Worm (Caenorhabditis elegans) whole organism, L4 larva: ENCODE results near the gene pde-3.
A peak's percentile ranks its signal among the peaks of the same experiment; 100 is the strongest.

Experiments used
- D1046.2 ChIP-seq: fragments of 200-800 bp; sonication (Bioruptor generic); IDR thresholded peaks from 2 replicates; pipeline ENCODE4 v1.3.6; 2022; ENCODE audit warnings: missing genetic modification characterization, missing compliant biosample characterization
- F10B5.3 ChIP-seq: sonication (generic microtip); optimal IDR thresholded peaks from 2 replicates; lab custom pipeline; 2016; ENCODE audit warnings: mild to moderate bottlenecking, missing genetic modification characterization, missing compliant biosample characterization
- F26F4.8 ChIP-seq: fragments of 200-800 bp; sonication (Bioruptor generic); conservative IDR thresholded peaks from 2 replicates; pipeline ENCODE4 v1.3.6; 2022; ENCODE audit warnings: missing genetic modification characterization, missing compliant biosample characterization
- F49E8.2 ChIP-seq: sonication (generic microtip); optimal IDR thresholded peaks from 2 replicates; lab custom pipeline; 2016; ENCODE audit warnings: missing compliant biosample characterization, mild to moderate bottlenecking, missing genetic modification characterization, borderline replicate concordance
- Y5F2A.4 ChIP-seq: fragments of 200-800 bp; sonication (Bioruptor generic); optimal IDR thresholded peaks from 2 replicates; lab custom pipeline; 2018; ENCODE audit warnings: mild to moderate bottlenecking, missing genetic modification characterization, missing compliant biosample characterization
- aha-1 ChIP-seq: fragments of 150-350 bp; peaks from one replicate; lab custom pipeline; 2014; ENCODE audit warnings: missing biosample characterization, missing genetic modification characterization
- ama-1 ChIP-seq: fragments of 150-350 bp; optimal IDR thresholded peaks from 2 replicates; lab custom pipeline; 2014; ENCODE audit warnings: inconsistent platforms, mixed read lengths
- ceh-62 ChIP-seq: sonication (generic microtip); optimal IDR thresholded peaks from 2 replicates; lab custom pipeline; 2017; ENCODE audit warnings: missing biosample characterization, missing genetic modification characterization
- ces-1 ChIP-seq: fragments of 150-350 bp; sonication (generic microtip); optimal IDR thresholded peaks from 4 replicates; lab custom pipeline; 2014; ENCODE audit warnings: missing biosample characterization, missing genetic modification reagents, missing genetic modification characterization
- cey-2 ChIP-seq: sonication (generic microtip); optimal IDR thresholded peaks from 3 replicates; lab custom pipeline; 2017; ENCODE audit warnings: missing genetic modification characterization, mild to moderate bottlenecking, missing compliant biosample characterization, antibody characterized with exemption, borderline replicate concordance; ENCODE audit not compliant: insufficient read depth
- ctbp-1 ChIP-seq: fragments of 200-800 bp; sonication (Bioruptor generic); IDR thresholded peaks from 2 replicates; pipeline ENCODE4 v1.3.6; 2022; ENCODE audit warnings: missing genetic modification reagents, missing genetic modification characterization, missing compliant biosample characterization
- daf-16 ChIP-seq, 3 experiments: sonication (generic microtip); optimal IDR thresholded peaks; 2 replicates each; lab custom pipeline; 2016 to 2017; ENCODE audit warnings: missing genetic modification characterization in 3 of 3, missing genetic modification reagents in 3 of 3, mild to moderate bottlenecking in 2 of 3, missing compliant biosample characterization in 2 of 3, missing biosample characterization in 1 of 3, moderate library complexity in 1 of 3
- daf-8 ChIP-seq: fragments of 200-800 bp; sonication (Bioruptor generic); IDR thresholded peaks from 2 replicates; pipeline ENCODE4 v1.3.6; 2022; ENCODE audit warnings: missing genetic modification characterization, missing compliant biosample characterization
- dmd-8 ChIP-seq: fragments of 200-800 bp; sonication (Bioruptor generic); IDR thresholded peaks from 2 replicates; pipeline ENCODE4 v1.3.6; 2022; ENCODE audit warnings: missing genetic modification characterization, missing compliant biosample characterization
- dmd-9 ChIP-seq: fragments of 200-800 bp; sonication (Bioruptor generic); IDR thresholded peaks from 2 replicates; pipeline ENCODE4 v1.3.6; 2022; ENCODE audit warnings: missing genetic modification reagents, missing genetic modification characterization, missing compliant biosample characterization
- egl-43 ChIP-seq: fragments of 200-800 bp; sonication (Bioruptor generic); IDR thresholded peaks from 2 replicates; pipeline ENCODE4 v1.3.6; 2022; ENCODE audit warnings: missing genetic modification reagents, missing genetic modification characterization, missing compliant biosample characterization
- fkh-10 ChIP-seq: fragments of 150-350 bp; optimal IDR thresholded peaks from 2 replicates; lab custom pipeline; 2014; ENCODE audit warnings: missing biosample characterization, missing genetic modification reagents, missing genetic modification characterization
- fos-1 ChIP-seq: fragments of 150-350 bp; optimal IDR thresholded peaks from 2 replicates; lab custom pipeline; 2014; ENCODE audit warnings: missing biosample characterization, missing genetic modification characterization
- gei-8 ChIP-seq: fragments of 200-800 bp; sonication (Bioruptor generic); optimal IDR thresholded peaks from 2 replicates; lab custom pipeline; 2018; ENCODE audit warnings: mild to moderate bottlenecking, missing genetic modification characterization, missing compliant biosample characterization
- hif-1 ChIP-seq, 2 experiments: sonication (generic microtip); optimal IDR thresholded peaks; 2 replicates each; lab custom pipeline; 2016 to 2017; ENCODE audit warnings: missing compliant biosample characterization in 2 of 2, missing genetic modification characterization in 2 of 2, missing genetic modification reagents in 2 of 2, missing genotype in 2 of 2, mild to moderate bottlenecking in 1 of 2
- jun-1 ChIP-seq: fragments of 150-350 bp; optimal IDR thresholded peaks from 2 replicates; lab custom pipeline; 2014; ENCODE audit warnings: missing biosample characterization, missing genetic modification reagents, missing genetic modification characterization
- lim-7 ChIP-seq: fragments of 200-800 bp; sonication (Bioruptor generic); IDR thresholded peaks from 2 replicates; pipeline ENCODE4 v1.3.6; 2022; ENCODE audit warnings: missing genetic modification characterization, missing compliant biosample characterization
- lin-1 ChIP-seq: fragments of 200-800 bp; sonication (Bioruptor generic); IDR thresholded peaks from 2 replicates; pipeline ENCODE4 v1.3.6; 2022; ENCODE audit warnings: missing genetic modification reagents, missing genetic modification characterization, missing compliant biosample characterization
- lin-39 ChIP-seq: fragments of 150-350 bp; optimal IDR thresholded peaks from 2 replicates; lab custom pipeline; 2014; ENCODE audit warnings: missing biosample characterization, missing genetic modification reagents, missing genetic modification characterization
- madf-9 ChIP-seq: fragments of 200-800 bp; sonication (Bioruptor generic); conservative IDR thresholded peaks from 2 replicates; pipeline ENCODE4 v1.3.6; 2022; ENCODE audit warnings: missing genetic modification reagents, missing genetic modification characterization, missing compliant biosample characterization
- mes-2 ChIP-seq: sonication (generic microtip); optimal IDR thresholded peaks from 2 replicates; lab custom pipeline; 2016; ENCODE audit warnings: missing genotype, mild to moderate bottlenecking, missing genetic modification characterization, missing compliant biosample characterization; ENCODE audit not compliant: poor library complexity, severe bottlenecking
- nhr-10 ChIP-seq: fragments of 150-350 bp; optimal IDR thresholded peaks from 2 replicates; lab custom pipeline; 2014; ENCODE audit warnings: missing biosample characterization, missing genetic modification characterization
- nhr-111 ChIP-seq: fragments of 200-800 bp; sonication (Bioruptor generic); optimal IDR thresholded peaks from 2 replicates; lab custom pipeline; 2018; ENCODE audit warnings: mild to moderate bottlenecking, missing genetic modification characterization, missing compliant biosample characterization
- nhr-41 ChIP-seq: fragments of 200-800 bp; sonication (Bioruptor generic); IDR thresholded peaks from 2 replicates; pipeline ENCODE4 v1.3.6; 2022; ENCODE audit warnings: missing genetic modification reagents, missing genetic modification characterization, missing compliant biosample characterization
- nhr-6 ChIP-seq: fragments of 150-350 bp; optimal IDR thresholded peaks from 2 replicates; lab custom pipeline; 2014; ENCODE audit warnings: missing biosample characterization, missing genetic modification characterization
- nhr-76 ChIP-seq: fragments of 150-350 bp; optimal IDR thresholded peaks from 2 replicates; lab custom pipeline; 2014; ENCODE audit warnings: missing biosample characterization, missing genetic modification characterization
- pha-4 ChIP-seq, 2 experiments: fragments of 150-350 bp in 1 of 2; fragments of 200-800 bp in 1 of 2; sonication (Bioruptor generic) in 1 of 2; IDR thresholded peaks in 1 of 2; optimal IDR thresholded peaks in 1 of 2; 2 replicates each; pipeline versions ENCODE4 v1.3.6 to Lab custom; 2014 to 2022; ENCODE audit warnings: missing genetic modification characterization in 2 of 2, missing genetic modification reagents in 2 of 2, missing biosample characterization in 1 of 2, missing compliant biosample characterization in 1 of 2
- set-16 ChIP-seq: fragments of 200-800 bp; sonication (Bioruptor generic); IDR thresholded peaks from 2 replicates; pipeline ENCODE4 v1.3.6; 2022; ENCODE audit warnings: missing genetic modification reagents, missing genetic modification characterization, missing compliant biosample characterization
- skn-1 ChIP-seq: fragments of 150-350 bp; optimal IDR thresholded peaks from 2 replicates; lab custom pipeline; 2014; ENCODE audit warnings: missing biosample characterization, missing genetic modification characterization
- snpc-4 ChIP-seq: fragments of 150-350 bp; optimal IDR thresholded peaks from 2 replicates; lab custom pipeline; 2014; ENCODE audit warnings: missing biosample characterization, missing genetic modification characterization
- spr-3 ChIP-seq: fragments of 200-800 bp; sonication (Bioruptor generic); optimal IDR thresholded peaks from 2 replicates; lab custom pipeline; 2018; ENCODE audit warnings: mild to moderate bottlenecking, missing genetic modification characterization, missing compliant biosample characterization
- unc-130 ChIP-seq: sonication (generic microtip); optimal IDR thresholded peaks from 2 replicates; lab custom pipeline; 2016; ENCODE audit warnings: missing genetic modification reagents, missing genetic modification characterization, missing compliant biosample characterization
- unc-39 ChIP-seq: sonication (generic microtip); optimal IDR thresholded peaks from 2 replicates; lab custom pipeline; 2017; ENCODE audit warnings: missing biosample characterization, missing genetic modification characterization
- zag-1 ChIP-seq: fragments of 150-350 bp; optimal IDR thresholded peaks from 2 replicates; lab custom pipeline; 2014; ENCODE audit warnings: missing biosample characterization, missing genetic modification characterization
- zfp-3 ChIP-seq: fragments of 200-800 bp; sonication (Bioruptor generic); conservative IDR thresholded peaks from 2 replicates; pipeline ENCODE4 v1.3.6; 2022; ENCODE audit warnings: missing genetic modification reagents, missing genetic modification characterization, missing compliant biosample characterization
- ztf-11 ChIP-seq: fragments of 150-350 bp; optimal IDR thresholded peaks from 2 replicates; lab custom pipeline; 2014; ENCODE audit warnings: missing biosample characterization, missing genetic modification characterization

The pde-3 gene

ce11 chrII:14919148-14919755 is at the start of gene pde-3:
Gene pde-3, plus strand, starts transcription at chrII:14919705.
- TF ChIP-seq daf-8 (GFP tag; lab: Robert Waterston, UW): no peak
- TF ChIP-seq F10B5.3 (tag; lab: Kevin White, UChicago): no peak
- no peak for TF ChIP-seq hif-1 (tag; optimal IDR thresholded peaks at IDR 0.05; lab: Kevin White, UChicago)
- peak; percentile 63 for TF ChIP-seq aha-1 (tag; lab: Kevin White, UChicago)

DNA sequence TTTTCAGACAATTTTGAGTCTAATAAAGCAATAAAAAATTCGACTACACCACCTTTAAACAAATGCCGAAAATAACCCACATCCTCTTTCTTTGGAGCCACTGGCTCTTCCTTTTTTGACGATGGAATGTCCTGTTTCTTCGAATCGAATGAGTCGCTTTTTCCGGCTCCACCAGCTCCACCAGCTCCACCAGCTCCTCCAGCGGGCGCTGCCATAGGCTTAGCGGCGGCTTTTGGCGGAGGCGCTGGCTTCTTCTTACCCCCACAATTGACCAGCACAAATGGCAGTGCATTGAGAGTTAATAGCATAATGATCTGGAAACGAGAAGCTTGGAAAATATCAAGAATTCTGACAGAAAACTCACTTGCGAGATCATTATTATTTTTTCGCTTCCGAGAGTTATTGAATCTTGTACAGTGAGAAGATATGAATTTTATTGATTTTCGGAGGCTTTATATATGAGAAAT is 42.7 kb upstream of the pde-3 start, which contains the start of gene Y53F4A.2:
Gene Y53F4A.2 (minus strand): TSS at position 417 of the 467 bp plus-strand sequence.
- no peak for TF ChIP-seq lin-39 (tag; lab: Kevin White, UChicago)
- TF ChIP-seq jun-1 (tag; lab: Kevin White, UChicago): no peak
- TF ChIP-seq madf-9 (GFP tag; lab: Robert Waterston, UW): no peak
- TF ChIP-seq spr-3 (GFP tag; lab: Kevin White, UChicago): no peak
- peak; percentile 52 for TF ChIP-seq aha-1 (tag; lab: Kevin White, UChicago)
- TF ChIP-seq lin-1 (GFP tag; lab: Robert Waterston, UW): no peak
- 0 out of 2 replicates have a peak, but pooled peaks have one; percentile 24 for TF ChIP-seq egl-43
- no peak for TF ChIP-seq skn-1 (tag; lab: Kevin White, UChicago)
- peak; percentile 77 for TF ChIP-seq set-16 (GFP tag; lab: Robert Waterston, UW)
- no peak for TF ChIP-seq nhr-10 (tag; lab: Kevin White, UChicago)
- no peak for TF ChIP-seq ceh-62 (tag; lab: Kevin White, UChicago)

DNA sequence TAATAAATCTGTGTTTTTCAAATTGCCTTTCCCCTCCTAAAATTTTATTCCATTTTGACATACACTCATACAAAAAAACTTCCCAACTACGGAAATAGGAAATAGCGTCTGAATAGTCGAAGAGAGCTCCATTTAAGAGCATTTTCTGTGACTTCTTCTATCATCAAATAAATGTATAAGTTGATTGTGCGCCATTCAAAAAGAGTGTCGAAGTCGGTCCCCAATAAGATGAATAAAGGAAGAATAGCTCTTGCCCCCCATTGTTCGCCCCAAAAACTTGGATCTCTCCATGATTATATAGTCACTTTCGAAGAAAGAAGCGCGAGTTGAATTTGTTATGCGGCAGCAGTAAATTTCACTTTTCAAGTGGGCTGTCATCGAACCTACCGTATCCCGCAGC is 27.0 kb upstream of the pde-3 start:
- TF ChIP-seq cey-2 (tag; lab: Kevin White, UChicago) (no peak), ztf-11 (tag; lab: Kevin White, UChicago) (no peak), Y5F2A.4 (GFP tag; lab: Kevin White, UChicago) (no peak), zag-1 (tag; lab: Kevin White, UChicago) (no peak), dmd-8 (GFP tag; lab: Robert Waterston, UW) (no peak), unc-39 (tag; lab: Kevin White, UChicago) (no peak), ctbp-1 (GFP tag; lab: Robert Waterston, UW) (no peak), nhr-111 (no peak), spr-3 (GFP tag; lab: Kevin White, UChicago) (no peak), pha-4 (GFP tag; IDR thresholded peaks at IDR 0.05; lab: Robert Waterston, UW) (no peak), pha-4 (tag; optimal IDR thresholded peaks at IDR 0.05; lab: Kevin White, UChicago) (no peak), F26F4.8 (GFP tag; lab: Robert Waterston, UW) (no peak), ama-1 (lab: Kevin White, UChicago) (no peak), fos-1 (tag; lab: Kevin White, UChicago) (no peak), zfp-3 (no peak), fkh-10 (GFP tag; lab: Kevin White, UChicago) (no peak)

- TF ChIP-seq gei-8 (GFP tag; lab: Kevin White, UChicago): no peak
- no peak for TF ChIP-seq nhr-76 (tag; lab: Kevin White, UChicago)
- 0 out of 2 replicates have a peak, but pooled peaks have one; percentile 6 for TF ChIP-seq dmd-9 (GFP tag; lab: Robert Waterston, UW)
- no peak for TF ChIP-seq fkh-10 (GFP tag; lab: Kevin White, UChicago)
- TF ChIP-seq F49E8.2: no peak
Observed at ce11 chrII:14896503-14896902, 23.0 kb upstream of the pde-3 start.

DNA sequence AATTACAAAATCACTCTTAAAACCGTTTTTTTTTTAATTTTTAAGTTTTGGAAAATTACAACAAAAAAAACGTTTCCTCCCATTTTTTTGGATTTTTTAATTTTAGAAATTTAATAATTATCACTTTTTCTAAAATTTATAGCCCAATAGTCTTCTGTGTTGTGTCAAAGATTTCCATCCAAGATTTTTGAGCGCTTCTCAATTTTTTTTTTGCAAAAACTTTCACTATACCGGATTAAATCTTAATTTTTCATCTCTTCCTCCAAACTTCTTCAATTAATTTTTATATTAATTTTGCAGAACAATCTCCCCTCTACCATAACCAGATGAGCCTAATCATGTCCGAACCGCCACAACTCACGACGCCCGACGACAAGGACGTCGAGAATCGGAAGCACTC is 17.3 kb upstream of the pde-3 start, which contains the start of gene cog-1:
Gene cog-1 (plus strand): TSS at position 301 of the 400 bp plus-strand sequence.
- no peak for TF ChIP-seq lim-7 (GFP tag; lab: Robert Waterston, UW)
- TF ChIP-seq nhr-6 (tag; lab: Kevin White, UChicago): no peak
- TF ChIP-seq ces-1: no peak
- no peak for TF ChIP-seq snpc-4 (tag; lab: Kevin White, UChicago)
- TF ChIP-seq F10B5.3 (tag; lab: Kevin White, UChicago): no peak
- no peak for TF ChIP-seq ztf-11 (tag; lab: Kevin White, UChicago)
- TF ChIP-seq mes-2: no peak
- TF ChIP-seq nhr-76 (tag; lab: Kevin White, UChicago): no peak
- TF ChIP-seq D1046.2 (GFP tag; lab: Robert Waterston, UW): no peak
- TF ChIP-seq daf-16 (GFP tag; optimal IDR thresholded peaks at IDR 0.05; lab: Kevin White, UChicago): no peak
- TF ChIP-seq daf-16 (tag; optimal IDR thresholded peaks at IDR 0.05; lab: Kevin White, UChicago): no peak
- no peak for TF ChIP-seq lin-39 (tag; lab: Kevin White, UChicago)
- TF ChIP-seq nhr-41: no peak
- TF ChIP-seq spr-3 (GFP tag; lab: Kevin White, UChicago): no peak
- TF ChIP-seq unc-130 (GFP tag; lab: Kevin White, UChicago): no peak
- TF ChIP-seq, all 104 proteins: peak for 0
